Worm (Caenorhabditis elegans) whole organism, L1 larva: ENCODE results near the gene hgrs-1.

ENCODE experiments used
- C04F5.9 ChIP-seq: sonication (generic microtip); optimal IDR thresholded peaks from 2 replicates; lab custom pipeline; 2016; ENCODE audit warnings: missing genetic modification characterization, missing compliant biosample characterization
- alr-1 ChIP-seq: fragments of 200-800 bp; sonication (Bioruptor generic); optimal IDR thresholded peaks from 2 replicates; lab custom pipeline; 2018; ENCODE audit warnings: borderline replicate concordance, mild to moderate bottlenecking, missing genetic modification characterization, missing compliant biosample characterization
- ama-1 ChIP-seq: fragments of 150-350 bp; optimal IDR thresholded peaks from 2 replicates; lab custom pipeline; 2014
- blmp-1 ChIP-seq: fragments of 150-350 bp; optimal IDR thresholded peaks from 2 replicates; lab custom pipeline; 2014; ENCODE audit warnings: missing biosample characterization, missing genetic modification characterization
- ceh-63 ChIP-seq: fragments of 200-800 bp; sonication (Bioruptor generic); optimal IDR thresholded peaks from 2 replicates; lab custom pipeline; 2018; ENCODE audit warnings: mild to moderate bottlenecking, missing genetic modification characterization, missing compliant biosample characterization
- ceh-82 ChIP-seq, 3 experiments: fragments of 150-350 bp in 1 of 3; sonication (generic microtip) in 2 of 3; optimal IDR thresholded peaks; 2 replicates each; lab custom pipeline; 2014 to 2017; ENCODE audit warnings: missing biosample characterization in 3 of 3, missing genetic modification characterization in 3 of 3
- ces-1 ChIP-seq: fragments of 150-350 bp; optimal IDR thresholded peaks from 2 replicates; lab custom pipeline; 2014; ENCODE audit warnings: missing biosample characterization, missing genetic modification reagents, missing genetic modification characterization
- dsc-1 ChIP-seq: sonication (generic microtip); optimal IDR thresholded peaks from 2 replicates; lab custom pipeline; 2016; ENCODE audit warnings: mild to moderate bottlenecking, missing genetic modification characterization, missing compliant biosample characterization
- efl-1 ChIP-seq, 4 experiments: fragments of 150-350 bp; optimal IDR thresholded peaks in 3 of 4; peaks in 1 of 4; 1 replicate in 1 of 4; 2 replicates in 3 of 4; lab custom pipeline; 2014; ENCODE audit warnings: missing biosample characterization in 2 of 4, missing genetic modification characterization in 2 of 4, missing genetic modification reagents in 2 of 4
- efl-3 ChIP-seq: fragments of 200-800 bp; sonication (Bioruptor generic); optimal IDR thresholded peaks from 2 replicates; lab custom pipeline; 2018; ENCODE audit warnings: mild to moderate bottlenecking, missing genetic modification characterization, missing compliant biosample characterization
- elt-3 ChIP-seq, 6 experiments: fragments of 150-350 bp in 1 of 6; sonication (generic microtip); optimal IDR thresholded peaks; 2 replicates each; lab custom pipeline; 2017 to 2018; ENCODE audit warnings: missing biosample characterization in 6 of 6, missing genetic modification characterization in 6 of 6, inconsistent platforms in 1 of 6
- ets-5 ChIP-seq: fragments of 200-800 bp; sonication (Bioruptor generic); IDR thresholded peaks from 2 replicates; pipeline ENCODE4 v1.3.6; 2022; ENCODE audit warnings: missing genetic modification characterization, missing compliant biosample characterization
- fkh-8 ChIP-seq: sonication (generic microtip); optimal IDR thresholded peaks from 2 replicates; lab custom pipeline; 2016; ENCODE audit warnings: mild to moderate bottlenecking, missing genetic modification characterization, missing compliant biosample characterization
- grh-1 ChIP-seq: fragments of 200-800 bp; sonication (Bioruptor generic); IDR thresholded peaks from 2 replicates; pipeline ENCODE4 v1.3.6; 2022; ENCODE audit warnings: missing genetic modification reagents, missing genetic modification characterization, missing compliant biosample characterization
- hlh-17 ChIP-seq: fragments of 200-800 bp; sonication (Bioruptor generic); optimal IDR thresholded peaks from 2 replicates; lab custom pipeline; 2018; ENCODE audit warnings: missing genetic modification characterization, mild to moderate bottlenecking, missing compliant biosample characterization, moderate library complexity, borderline replicate concordance
- lin-14 ChIP-seq: fragments of 200-800 bp; sonication (Bioruptor generic); optimal IDR thresholded peaks from 2 replicates; lab custom pipeline; 2018; ENCODE audit warnings: mild to moderate bottlenecking, missing genetic modification characterization, moderate library complexity, missing compliant biosample characterization
- lin-35 ChIP-seq, 2 experiments: fragments of 150-350 bp; optimal IDR thresholded peaks; 2 replicates each; lab custom pipeline; 2014; ENCODE audit warnings: missing biosample characterization in 2 of 2, missing genetic modification characterization in 2 of 2, missing genetic modification reagents in 2 of 2
- lir-3 ChIP-seq: sonication (generic microtip); optimal IDR thresholded peaks from 2 replicates; lab custom pipeline; 2016; ENCODE audit warnings: mild to moderate bottlenecking, missing genetic modification characterization, moderate library complexity, missing compliant biosample characterization; ENCODE audit not compliant: poor library complexity
- lsy-2 ChIP-seq, 2 experiments: fragments of 150-350 bp; optimal IDR thresholded peaks; 2 replicates each; lab custom pipeline; 2014; ENCODE audit warnings: missing biosample characterization in 2 of 2, missing genetic modification characterization in 2 of 2
- mdl-1 ChIP-seq, 2 experiments: fragments of 150-350 bp; optimal IDR thresholded peaks; 2 replicates each; lab custom pipeline; 2014 to 2017; ENCODE audit warnings: missing biosample characterization in 2 of 2, missing genetic modification characterization in 2 of 2, inconsistent platforms in 1 of 2
- mef-2 ChIP-seq: fragments of 150-350 bp; optimal IDR thresholded peaks from 2 replicates; lab custom pipeline; 2014; ENCODE audit warnings: missing biosample characterization, missing genetic modification characterization
- nhr-11 ChIP-seq: fragments of 150-350 bp; optimal IDR thresholded peaks from 2 replicates; lab custom pipeline; 2014; ENCODE audit warnings: missing biosample characterization, missing genetic modification characterization
- nhr-19 ChIP-seq: fragments of 200-800 bp; sonication (Bioruptor generic); conservative IDR thresholded peaks from 2 replicates; pipeline ENCODE4 v1.3.6; 2022; ENCODE audit warnings: missing genetic modification characterization, missing compliant biosample characterization
- nhr-237 ChIP-seq: fragments of 150-350 bp; optimal IDR thresholded peaks from 2 replicates; lab custom pipeline; 2014; ENCODE audit warnings: missing biosample characterization, missing genetic modification characterization
- nhr-47 ChIP-seq: sonication (generic microtip); optimal IDR thresholded peaks from 2 replicates; lab custom pipeline; 2016; ENCODE audit warnings: mild to moderate bottlenecking, missing genetic modification characterization, moderate library complexity, missing compliant biosample characterization
- nhr-84 ChIP-seq: sonication (generic microtip); optimal IDR thresholded peaks from 2 replicates; lab custom pipeline; 2017; ENCODE audit warnings: missing biosample characterization, missing genetic modification characterization
- nhr-85 ChIP-seq: sonication (generic microtip); peaks from one replicate; lab custom pipeline; 2016; ENCODE audit warnings: missing genetic modification characterization, inconsistent platforms, missing compliant biosample characterization
- pax-3 ChIP-seq: fragments of 200-800 bp; sonication (Bioruptor generic); optimal IDR thresholded peaks from 2 replicates; lab custom pipeline; 2018; ENCODE audit warnings: mild to moderate bottlenecking, missing genetic modification characterization, moderate library complexity, missing compliant biosample characterization
- rnt-1 ChIP-seq: sonication (generic microtip); optimal IDR thresholded peaks from 2 replicates; lab custom pipeline; 2016; ENCODE audit warnings: mild to moderate bottlenecking, missing genetic modification characterization, moderate library complexity, missing compliant biosample characterization
- sptf-1 ChIP-seq: fragments of 150-350 bp; optimal IDR thresholded peaks from 2 replicates; lab custom pipeline; 2014; ENCODE audit warnings: missing biosample characterization, missing genetic modification characterization
- sup-37 ChIP-seq: fragments of 200-800 bp; sonication (Bioruptor generic); optimal IDR thresholded peaks from 2 replicates; lab custom pipeline; 2018; ENCODE audit warnings: mild to moderate bottlenecking, missing genetic modification characterization, missing compliant biosample characterization
- tbx-2 ChIP-seq: sonication (generic microtip); optimal IDR thresholded peaks from 2 replicates; lab custom pipeline; 2016; ENCODE audit warnings: missing genetic modification characterization, missing compliant biosample characterization
- unc-62 ChIP-seq: fragments of 150-350 bp; optimal IDR thresholded peaks from 2 replicates; lab custom pipeline; 2014; ENCODE audit warnings: missing biosample characterization, missing genetic modification reagents, missing genetic modification characterization
- ztf-4 ChIP-seq: fragments of 150-350 bp; optimal IDR thresholded peaks from 2 replicates; lab custom pipeline; 2014; ENCODE audit warnings: missing biosample characterization, missing genetic modification characterization

The hgrs-1 gene

ce11 chrIV:8247341-8247740 is 41.5 kb upstream of the hgrs-1 start:
- TF ChIP-seq lin-14 (GFP tag; lab: Kevin White, UChicago): peak; percentile 17
- no peak for TF ChIP-seq alr-1 (tag; lab: Kevin White, UChicago)
- peak; percentile 81 for TF ChIP-seq nhr-85

DNA sequence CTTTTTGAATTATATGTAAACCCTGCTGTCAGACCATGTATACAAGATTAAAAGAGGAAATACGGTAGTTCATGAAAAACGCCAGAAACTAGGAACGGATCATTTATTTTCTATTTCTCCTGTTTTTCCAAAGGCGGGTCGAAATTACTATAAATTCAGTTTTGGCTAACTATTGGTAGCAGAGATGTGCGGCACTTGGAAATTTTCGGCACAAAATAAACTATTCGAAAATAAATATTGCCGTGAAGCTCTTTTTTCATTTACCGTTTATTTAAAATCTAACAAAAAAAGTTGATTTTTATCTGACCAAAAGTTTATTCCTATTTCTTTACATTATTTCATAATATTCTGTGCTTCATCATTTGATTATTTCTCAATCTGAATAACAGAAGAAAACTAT is 38.3 kb upstream of the hgrs-1 start, which contains the start of gene T09A12.1:
TSS of gene T09A12.1 (plus strand) at position 301 of the 400 bp plus-strand sequence.
- TF ChIP-seq ztf-4 (tag; lab: Kevin White, UChicago) (no peak), pax-3 (tag; lab: Kevin White, UChicago) (no peak), ceh-82 (tag; optimal IDR thresholded peaks at IDR 0.05; lab: Kevin White, UChicago) (no peak), sup-37 (GFP tag; lab: Kevin White, UChicago) (no peak), C04F5.9 (no peak), mef-2 (tag; lab: Kevin White, UChicago) (no peak), nhr-47 (no peak), tbx-2 (tag; lab: Kevin White, UChicago) (no peak), nhr-237 (no peak), lin-35 (GFP tag; optimal IDR thresholded peaks at IDR 0.05; lab: Kevin White, UChicago) (no peak), unc-62 (GFP tag; lab: Kevin White, UChicago) (no peak), ama-1 (lab: Kevin White, UChicago) (no peak), elt-3 (tag; optimal IDR thresholded peaks at IDR 0.05; lab: Kevin White, UChicago) (no peak), mdl-1 (tag; optimal IDR thresholded peaks at IDR 0.05; lab: Kevin White, UChicago) (no peak), ceh-63 (GFP tag; lab: Kevin White, UChicago) (no peak), nhr-11 (no peak)

DNA sequence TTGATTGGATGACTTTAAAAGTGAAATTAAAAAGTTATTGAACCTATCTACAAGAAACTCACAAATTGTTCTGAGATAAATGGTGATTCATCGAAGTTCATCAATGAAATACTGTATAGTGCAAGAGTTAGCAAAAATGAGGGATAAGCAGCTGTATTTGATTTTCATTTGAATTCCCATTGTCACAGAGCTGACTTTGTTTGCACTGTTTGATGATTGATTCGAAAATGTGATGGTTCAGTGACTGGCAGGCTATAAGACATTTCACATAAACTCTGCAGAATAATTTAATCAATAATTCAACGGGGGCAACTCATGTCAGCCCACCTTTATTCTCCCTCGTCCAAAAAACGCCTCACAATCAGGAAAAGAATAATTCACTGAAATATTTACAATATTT is 37.8 kb upstream of the hgrs-1 start, which contains the start of gene T09A12.8:
TSS of gene T09A12.8 (minus strand) at position 101 of the 400 bp plus-strand sequence.
- no peak for TF ChIP-seq ets-5 (GFP tag; lab: Robert Waterston, UW)
- TF ChIP-seq fkh-8 (tag; lab: Kevin White, UChicago): no peak
- TF ChIP-seq sptf-1 (tag; lab: Kevin White, UChicago): no peak
- no peak for TF ChIP-seq efl-3 (GFP tag; lab: Kevin White, UChicago)
- TF ChIP-seq elt-3 (tag; optimal IDR thresholded peaks at IDR 0.05; lab: Kevin White, UChicago): no peak

- TF ChIP-seq nhr-47 (no peak), grh-1 (GFP tag; lab: Robert Waterston, UW) (no peak), rnt-1 (peak; percentile 3), ces-1 (GFP tag; lab: Kevin White, UChicago) (no peak), nhr-85 (peak; percentile 84), blmp-1 (tag; lab: Kevin White, UChicago) (peak; percentile 15), efl-1 (optimal IDR thresholded peaks at IDR 0.05; lab: Kevin White, UChicago) (no peak), efl-1 (GFP tag; optimal IDR thresholded peaks at IDR 0.05 in 1 of 2; lab: Kevin White, UChicago) (peak in 1 of 2 experiments; percentile 70)
These were observed 37.3 kb upstream of the hgrs-1 start for ce11 chrIV:8243170-8243569.

DNA sequence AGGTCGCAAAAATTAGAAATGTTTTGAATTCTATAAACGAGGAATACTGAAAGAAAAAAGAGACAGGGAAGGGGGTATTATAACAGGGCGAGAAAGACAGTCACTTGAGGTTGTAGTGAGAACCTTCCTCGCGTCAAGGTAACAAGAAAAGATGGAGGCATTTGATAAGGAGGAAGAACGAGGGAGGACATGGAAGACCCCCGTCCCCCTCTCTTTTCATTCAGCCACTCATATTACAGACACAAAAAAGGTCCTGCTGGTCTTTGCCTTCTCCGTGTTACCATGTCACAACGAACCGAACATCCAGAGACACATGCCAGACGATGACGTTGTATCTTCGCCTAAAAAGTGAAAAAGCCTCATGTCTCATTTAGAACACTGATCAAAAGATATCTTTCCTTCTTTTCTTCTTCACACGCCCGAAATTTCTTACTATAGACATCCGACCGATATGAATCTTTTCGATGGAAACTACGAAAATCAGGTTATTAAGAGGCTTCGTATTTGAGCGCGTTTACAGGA is 35.5 kb upstream of the hgrs-1 start:
- TF ChIP-seq rnt-1 (no peak), blmp-1 (tag; lab: Kevin White, UChicago) (peak; percentile 76), hlh-17 (GFP tag; lab: Kevin White, UChicago) (no peak), lin-14 (GFP tag; lab: Kevin White, UChicago) (peak; percentile 58), nhr-19 (GFP tag; lab: Robert Waterston, UW) (no peak), mef-2 (tag; lab: Kevin White, UChicago) (no peak), lsy-2 (tag; optimal IDR thresholded peaks at IDR 0.05; lab: Kevin White, UChicago) (no peak), ces-1 (GFP tag; lab: Kevin White, UChicago) (no peak), nhr-85 (peak; percentile 49), efl-1 (optimal IDR thresholded peaks at IDR 0.05; lab: Kevin White, UChicago) (no peak), efl-1 (GFP tag; optimal IDR thresholded peaks at IDR 0.05 in 1 of 2; lab: Kevin White, UChicago) (peak in 1 of 2 experiments; percentile 88), nhr-84 (no peak), sptf-1 (tag; lab: Kevin White, UChicago) (no peak), dsc-1 (tag; lab: Kevin White, UChicago) (no peak), pax-3 (tag; lab: Kevin White, UChicago) (no peak), lir-3 (tag; lab: Kevin White, UChicago) (no peak), ama-1 (lab: Kevin White, UChicago) (no peak)
- TF ChIP-seq, all 84 proteins: peak for 4
